1 worm cellular context compared by ENCODE assay signal in the genomic region with DNA sequence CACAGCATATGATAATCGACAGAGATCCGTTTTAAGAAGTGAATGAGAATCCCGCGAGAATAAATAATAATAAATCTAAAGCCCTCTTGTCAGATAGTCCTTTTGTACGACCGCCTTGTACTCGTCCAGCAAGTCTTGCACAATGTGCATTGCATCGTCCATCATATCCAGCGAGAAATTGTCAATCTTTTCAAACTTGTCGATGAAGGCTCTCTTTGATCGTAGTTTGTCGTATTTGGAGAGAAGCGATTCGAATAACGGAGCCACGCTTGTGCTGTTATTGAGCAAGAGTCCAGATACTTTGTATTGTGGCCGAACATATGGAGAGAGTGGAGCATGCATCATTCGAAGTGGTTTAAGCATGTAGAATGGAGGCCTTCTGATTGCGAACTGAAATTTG.
TF ChIP-seq lines count a peak whose summit lies in the region.

No protein-coding gene starts in this region.

TF ChIP-seq in whole organism, L4 larva, 104 proteins besides CTCF, POLR2A, EP300 and RAD21 (continued from another document):
- TF ChIP-seq Y105C5A.15 (GFP tag; IDR thresholded peaks at IDR 0.05; lab: Robert Waterston, UW) (no peak), nhr-28 (tag; optimal IDR thresholded peaks at IDR 0.05; lab: Kevin White, UChicago) (no peak), unc-130 (GFP tag; optimal IDR thresholded peaks at IDR 0.05; lab: Kevin White, UChicago) (no peak), fos-1 (tag; optimal IDR thresholded peaks at IDR 0.05; lab: Kevin White, UChicago) (no peak), madf-9 (GFP tag; conservative IDR thresholded peaks at IDR 0.05; lab: Robert Waterston, UW) (peak; percentile 31; the same call in 1 of the 2 replicates), Y48G9A.11 (GFP tag; IDR thresholded peaks at IDR 0.05; lab: Robert Waterston, UW) (peak; percentile 21; the same call in 1 of the 2 replicates), nhr-25 (tag; optimal IDR thresholded peaks at IDR 0.05; lab: Kevin White, UChicago; ENCODE audit: borderline replicate concordance, insufficient read depth) (no peak), mep-1 (tag; optimal IDR thresholded peaks at IDR 0.05; lab: Kevin White, UChicago) (no peak), F44E2.7 (GFP tag; IDR thresholded peaks at IDR 0.05; lab: Robert Waterston, UW) (no peak), ceh-28 (tag; optimal IDR thresholded peaks at IDR 0.05; lab: Kevin White, UChicago) (no peak), lir-3 (tag; optimal IDR thresholded peaks at IDR 0.05; lab: Kevin White, UChicago) (no peak), zfp-3 (GFP tag; conservative IDR thresholded peaks at IDR 0.05; lab: Robert Waterston, UW) (no peak), T20F7.1 (GFP tag; optimal IDR thresholded peaks at IDR 0.05; lab: Kevin White, UChicago) (no peak), lim-7 (GFP tag; IDR thresholded peaks at IDR 0.05; lab: Robert Waterston, UW) (no peak), nhr-76 (tag; optimal IDR thresholded peaks at IDR 0.05; lab: Kevin White, UChicago) (no peak), nhr-77 (tag; optimal IDR thresholded peaks at IDR 0.05; lab: Kevin White, UChicago) (no peak), ZK337.2 (GFP tag; IDR thresholded peaks at IDR 0.05; lab: Robert Waterston, UW) (no peak), egl-43 (GFP tag; IDR thresholded peaks at IDR 0.05; lab: Robert Waterston, UW) (0 out of 2 replicates have a peak, but pooled peaks have one; percentile 35), nhr-237 (tag; optimal IDR thresholded peaks at IDR 0.05; lab: Kevin White, UChicago) (no peak), spr-1 (tag; optimal IDR thresholded peaks at IDR 0.05; lab: Kevin White, UChicago) (no peak), zip-2 (tag; optimal IDR thresholded peaks at IDR 0.05; lab: Kevin White, UChicago) (no peak), mdt-29 (GFP tag; IDR thresholded peaks at IDR 0.05; lab: Robert Waterston, UW) (no peak), nhr-102 (tag; optimal IDR thresholded peaks at IDR 0.05; lab: Kevin White, UChicago) (no peak), nhr-111 (GFP tag; optimal IDR thresholded peaks at IDR 0.05; lab: Kevin White, UChicago) (no peak), unc-62 (GFP tag; optimal IDR thresholded peaks at IDR 0.05 in 1 of 2; lab: Kevin White, UChicago) (no peak), unc-62 (tag; optimal IDR thresholded peaks at IDR 0.05; lab: Kevin White, UChicago) (no peak), dpl-1 (GFP tag; optimal IDR thresholded peaks at IDR 0.05; lab: Kevin White, UChicago) (no peak), zip-11 (GFP tag; IDR thresholded peaks at IDR 0.05; lab: Robert Waterston, UW) (no peak), ama-1 (optimal IDR thresholded peaks at IDR 0.05; lab: Kevin White, UChicago) (peak; percentile 23)
